ENCODE assay signal across 1 worm cellular context in genomic region chrII:7264675-7265074, ce11.
TF ChIP-seq lines count a peak whose summit lies in the region.

No protein-coding gene starts in this region.

TF ChIP-seq in whole organism, L4 larva, 104 proteins besides CTCF, POLR2A, EP300 and RAD21 (continued from another document):
- peak; percentile 87 for TF ChIP-seq dmd-6 (GFP tag; IDR thresholded peaks at IDR 0.05; lab: Robert Waterston, UW)
- TF ChIP-seq hif-1 (tag; optimal IDR thresholded peaks at IDR 0.05; lab: Kevin White, UChicago) = no peak
- no peak for TF ChIP-seq lir-3 (tag; optimal IDR thresholded peaks at IDR 0.05; lab: Kevin White, UChicago)
- TF ChIP-seq mxl-3 (GFP tag; optimal IDR thresholded peaks at IDR 0.05; lab: Kevin White, UChicago) = peak; percentile 48
- no peak for TF ChIP-seq R02D3.7 (tag; optimal IDR thresholded peaks at IDR 0.05; lab: Kevin White, UChicago)
- TF ChIP-seq nhr-111 (GFP tag; optimal IDR thresholded peaks at IDR 0.05; lab: Kevin White, UChicago) = no peak
